Fruit fly (Drosophila melanogaster): ENCODE data around the gene CG4101.
A peak's percentile ranks its signal among the peaks of the same experiment; 100 is the strongest.

Gene CG4101

dm6 chr3L:16661167-16662109, 49.2 kb downstream of the CG4101 start, which contains the start of gene Baldspot:
TSS of gene Baldspot (minus strand) at chr3L:16661615.
- peak; percentile 74 for TF ChIP-seq pan (optimal IDR thresholded peaks at IDR 0.05)
- no peak for TF ChIP-seq CG8478 (optimal IDR thresholded peaks at IDR 0.05)

All from whole organism.